5 fruit fly cellular contexts compared by ENCODE assay signal in the genomic region with DNA sequence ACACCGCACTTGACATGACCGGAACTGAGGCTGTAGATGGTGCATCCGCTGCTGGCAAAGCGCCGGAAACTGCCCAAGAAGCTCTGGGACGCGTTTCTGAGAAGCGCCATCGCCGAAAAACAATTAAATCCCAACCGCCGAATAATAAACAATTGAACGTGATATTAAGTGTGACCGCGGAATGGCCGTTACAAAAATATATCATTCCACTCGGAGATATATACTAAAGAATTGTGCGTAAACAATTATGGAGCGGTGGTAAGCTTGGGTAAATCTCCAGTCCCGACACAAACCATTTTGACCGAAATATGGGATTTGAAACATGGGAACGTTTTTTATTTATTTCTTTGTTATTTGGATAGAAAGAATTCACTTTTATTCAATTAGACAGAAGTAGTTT.
TF ChIP-seq lines count a peak whose summit lies in the region.

CG18528 (minus strand) TSS at position 188 of the 400 bp plus-strand sequence.

- peak; percentile 16 to 64 for TF ChIP-seq CTCF in S2 (optimal IDR thresholded peaks at IDR 0.05; lab: Kevin White, UChicago)
- peak; percentile 62 for TF ChIP-seq CTCF in whole organism, embryonic (GFP tag; optimal IDR thresholded peaks at IDR 0.05; lab: Kevin White, UChicago)

TF ChIP-seq in whole organism, adult, 20 proteins besides CTCF, POLR2A, EP300 and RAD21:
- no peak for TF ChIP-seq cnc (optimal IDR thresholded peaks at IDR 0.05; lab: Kevin White, UChicago)
- TF ChIP-seq bab1 (GFP tag; optimal IDR thresholded peaks at IDR 0.05; lab: Kevin White, UChicago), result peak; percentile 53

TF ChIP-seq in whole organism, embryonic, 481 proteins besides CTCF, POLR2A, EP300 and RAD21 (continues in another document):
- TF ChIP-seq pho (GFP tag; optimal IDR thresholded peaks at IDR 0.05; lab: Kevin White, UChicago), result peak; percentile 6
- no peak for TF ChIP-seq CG17385 (GFP tag; optimal IDR thresholded peaks at IDR 0.05; lab: Kevin White, UChicago)
- TF ChIP-seq zfh2 (GFP tag; optimal IDR thresholded peaks at IDR 0.05; lab: Kevin White, UChicago), result no peak
- TF ChIP-seq Blimp-1 (GFP tag; optimal IDR thresholded peaks at IDR 0.05; lab: Kevin White, UChicago), result no peak
- TF ChIP-seq CG4617 (GFP tag; optimal IDR thresholded peaks at IDR 0.05; lab: Kevin White, UChicago; ENCODE audit: borderline replicate concordance), result peak; percentile 15
- TF ChIP-seq peb (GFP tag; IDR thresholded peaks at IDR 0.05; lab: Robert Waterston, UW), result no peak
- no peak; the same call in 1 of the 2 replicates for TF ChIP-seq amos (GFP tag; IDR thresholded peaks at IDR 0.05; lab: Robert Waterston, UW; ENCODE audit: partially characterized antibody)
- no peak for TF ChIP-seq H2.0 (GFP tag; IDR thresholded peaks at IDR 0.05; lab: Robert Waterston, UW)
- no peak for TF ChIP-seq trh (GFP tag; optimal IDR thresholded peaks at IDR 0.05; lab: Kevin White, UChicago)
- TF ChIP-seq Rx (GFP tag; IDR thresholded peaks at IDR 0.05; lab: Robert Waterston, UW), result no peak
- no peak for TF ChIP-seq CG10274 (GFP tag; optimal IDR thresholded peaks at IDR 0.05; lab: Kevin White, UChicago)
- TF ChIP-seq HLH54F (GFP tag; optimal IDR thresholded peaks at IDR 0.05; lab: Kevin White, UChicago), result no peak
- TF ChIP-seq NK7.1 (GFP tag; optimal IDR thresholded peaks at IDR 0.05; lab: Kevin White, UChicago), result no peak
- no peak for TF ChIP-seq nom (GFP tag; optimal IDR thresholded peaks at IDR 0.05; lab: Kevin White, UChicago)
- peak; percentile 89 for TF ChIP-seq pzg (GFP tag; optimal IDR thresholded peaks at IDR 0.05; lab: Kevin White, UChicago)
- TF ChIP-seq klu (GFP tag; IDR thresholded peaks at IDR 0.05; lab: Robert Waterston, UW), result no peak
- peak; percentile 82 for TF ChIP-seq CG9797 (GFP tag; optimal IDR thresholded peaks at IDR 0.05; lab: Kevin White, UChicago)
- TF ChIP-seq bbx (GFP tag; IDR thresholded peaks at IDR 0.05; lab: Robert Waterston, UW; ENCODE audit: partially characterized antibody), result 0 out of 2 replicates have a peak, but pooled peaks have one; percentile 39
- TF ChIP-seq gfzf (GFP tag; optimal IDR thresholded peaks at IDR 0.05; lab: Kevin White, UChicago), result peak; percentile 96
- no peak for TF ChIP-seq CG11247 (GFP tag; IDR thresholded peaks at IDR 0.05; lab: Robert Waterston, UW)
- TF ChIP-seq schlank (tag; optimal IDR thresholded peaks at IDR 0.05; lab: Kevin White, UChicago), result no peak
- TF ChIP-seq MESR4 (GFP tag; optimal IDR thresholded peaks at IDR 0.05; lab: Kevin White, UChicago), result peak; percentile 17
- no peak for TF ChIP-seq ro (GFP tag; IDR thresholded peaks at IDR 0.05; lab: Robert Waterston, UW)
- TF ChIP-seq CG9876 (GFP tag; optimal IDR thresholded peaks at IDR 0.05; lab: Kevin White, UChicago), result no peak
- TF ChIP-seq Meics (GFP tag; optimal IDR thresholded peaks at IDR 0.05; lab: Kevin White, UChicago), result no peak
- no peak for TF ChIP-seq slou (GFP tag; optimal IDR thresholded peaks at IDR 0.05; lab: Kevin White, UChicago)
- no peak for TF ChIP-seq C15 (GFP tag; IDR thresholded peaks at IDR 0.05; lab: Robert Waterston, UW)
- TF ChIP-seq Myb (GFP tag; optimal IDR thresholded peaks at IDR 0.05; lab: Kevin White, UChicago), result peak; percentile 97

TF ChIP-seq in whole organism, prepupa, 60 proteins besides CTCF, POLR2A, EP300 and RAD21:
- TF ChIP-seq CG34406 (GFP tag; optimal IDR thresholded peaks at IDR 0.05; lab: Kevin White, UChicago), result no peak
- TF ChIP-seq Sox14 (GFP tag; optimal IDR thresholded peaks at IDR 0.05; lab: Kevin White, UChicago), result peak; percentile 97
TF ChIP-seq in whole organism, prepupa: peak in this region for 1.

TF ChIP-seq in whole organism, wandering third instar larva, 38 proteins besides CTCF, POLR2A, EP300 and RAD21:
- TF ChIP-seq brk (GFP tag; optimal IDR thresholded peaks at IDR 0.05; lab: Kevin White, UChicago) (no peak), jim (GFP tag; optimal IDR thresholded peaks at IDR 0.05; lab: Kevin White, UChicago) (no peak), Myc (optimal IDR thresholded peaks at IDR 0.05; lab: Kevin White, UChicago) (peak; percentile 57)
TF ChIP-seq in whole organism, wandering third instar larva: peak in this region for 1.
